Fruit fly (Drosophila melanogaster): ENCODE results near the gene IM33.

The IM33 gene

DNA sequence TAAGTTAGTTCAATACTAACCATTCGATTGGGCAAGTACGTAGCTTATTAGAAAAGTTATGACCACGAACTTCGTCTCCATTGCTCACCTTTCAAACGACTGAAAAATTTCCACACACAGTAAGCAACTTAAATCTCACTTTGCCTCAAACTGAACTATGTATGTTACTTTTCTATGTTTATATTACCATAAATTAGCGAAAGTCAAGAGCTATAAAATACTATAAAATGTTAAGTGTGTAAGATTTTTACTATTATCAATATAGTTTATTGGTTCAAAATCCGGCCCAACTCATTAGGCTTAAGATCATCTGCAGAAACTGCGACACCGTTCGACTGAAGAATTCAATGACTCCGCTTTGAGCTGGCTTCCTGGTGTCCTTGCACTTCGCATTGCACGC, 28.0 kb downstream of the IM33 start, which contains the start of gene Sfp24Ba:
Gene Sfp24Ba (minus strand): TSS at position 101 of the 400 bp plus-strand sequence.
- TF ChIP-seq cic (GFP tag; optimal IDR thresholded peaks at IDR 0.05) (no peak), ovo (GFP tag; optimal IDR thresholded peaks at IDR 0.05) (no peak), tj (GFP tag; optimal IDR thresholded peaks at IDR 0.05) (no peak), CG5204 (GFP tag; optimal IDR thresholded peaks at IDR 0.05) (no peak), Hr96 (GFP tag; optimal IDR thresholded peaks at IDR 0.05) (no peak), cnc (optimal IDR thresholded peaks at IDR 0.05) (no peak)

DNA sequence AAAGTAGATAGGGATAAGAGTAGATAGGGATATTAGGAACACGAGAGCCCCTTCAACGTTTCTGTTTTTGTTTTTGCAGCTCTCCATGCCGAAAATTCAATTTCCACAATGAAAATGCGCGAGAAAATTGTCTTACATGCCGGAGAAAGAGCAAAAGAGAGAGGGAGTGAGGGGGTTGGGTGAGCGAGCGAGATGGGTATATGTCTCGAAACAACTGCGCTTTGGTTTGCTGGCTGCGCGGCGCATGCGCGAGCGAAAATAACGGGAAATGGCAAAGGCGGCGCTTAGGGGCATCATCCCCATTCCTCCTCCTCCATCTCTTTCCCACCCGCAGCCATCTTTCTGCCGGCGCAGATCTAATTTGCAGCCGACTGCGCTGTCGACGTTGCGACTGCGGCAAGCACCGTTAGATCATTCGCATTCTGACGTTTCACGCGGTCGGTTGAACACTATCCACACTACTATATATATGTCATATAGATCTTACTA, 34.1 kb downstream of the IM33 start, which contains the start of gene Drgx:
Gene Drgx (plus strand): TSS at position 439 of the 489 bp plus-strand sequence.
- TF ChIP-seq CG11617 (GFP tag; optimal IDR thresholded peaks at IDR 0.05) (no peak), CG14711 (tag; optimal IDR thresholded peaks at IDR 0.05) (no peak), tj (GFP tag; optimal IDR thresholded peaks at IDR 0.05) (no peak), pad (GFP tag; optimal IDR thresholded peaks at IDR 0.05) (peak; percentile 97), CG12768 (GFP tag; optimal IDR thresholded peaks at IDR 0.05) (no peak), CG33017 (tag; optimal IDR thresholded peaks at IDR 0.05) (no peak), ovo (GFP tag; optimal IDR thresholded peaks at IDR 0.05) (peak; percentile 46), Crg-1 (GFP tag; optimal IDR thresholded peaks at IDR 0.05) (no peak)

DNA sequence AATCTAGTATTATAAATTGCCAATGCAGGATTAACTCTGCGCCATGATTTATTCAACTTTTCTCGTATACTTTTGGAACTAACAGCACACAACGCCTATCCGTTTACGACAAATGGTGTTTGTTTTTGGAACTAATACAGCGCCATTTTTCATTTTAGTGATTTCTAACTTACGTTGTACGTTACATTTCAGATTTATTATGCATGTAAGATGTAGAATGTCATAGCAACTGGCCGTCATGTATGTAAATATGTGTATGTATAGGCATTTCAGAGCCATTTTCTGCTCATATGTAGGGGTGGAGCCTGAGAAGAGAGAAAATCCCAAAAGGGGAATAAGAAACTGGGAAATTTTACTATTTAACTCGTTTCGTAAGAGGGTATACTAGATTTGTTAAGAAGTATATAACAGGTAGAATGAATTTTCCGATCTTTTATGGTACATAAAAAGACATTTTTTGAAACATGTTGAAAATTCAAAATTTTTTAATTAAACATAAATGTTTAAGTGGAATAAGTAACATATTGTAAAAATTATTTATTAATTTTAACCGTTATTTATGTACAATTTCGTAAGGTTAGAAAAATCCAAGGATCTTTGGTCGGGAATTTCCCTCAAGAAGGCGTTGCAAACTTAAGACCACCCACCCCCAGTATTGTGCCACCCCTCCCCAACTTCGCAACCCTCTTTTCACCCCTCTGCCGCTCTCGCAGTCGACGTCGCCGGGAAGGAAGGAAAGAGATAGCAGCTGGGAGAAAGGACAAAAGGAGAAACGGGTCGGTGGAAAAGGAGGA, 38.9 kb downstream of the IM33 start:
- TF ChIP-seq Hr96 (GFP tag; optimal IDR thresholded peaks at IDR 0.05) = peak; percentile 45
- no peak for TF ChIP-seq CG11617 (GFP tag; optimal IDR thresholded peaks at IDR 0.05)
- TF ChIP-seq CG33017 (tag; optimal IDR thresholded peaks at IDR 0.05) = no peak
- TF ChIP-seq ovo (GFP tag; optimal IDR thresholded peaks at IDR 0.05) = peak; percentile 58
- TF ChIP-seq Clk (GFP tag; optimal IDR thresholded peaks at IDR 0.05) = no peak
- TF ChIP-seq CG5204 (GFP tag; optimal IDR thresholded peaks at IDR 0.05) = no peak
- peak; percentile 12 for TF ChIP-seq bab1 (GFP tag; optimal IDR thresholded peaks at IDR 0.05)
- TF ChIP-seq CG12768 (GFP tag; optimal IDR thresholded peaks at IDR 0.05) = no peak
- TF ChIP-seq cnc (optimal IDR thresholded peaks at IDR 0.05) = no peak
- TF ChIP-seq toe (GFP tag; optimal IDR thresholded peaks at IDR 0.05) = peak; percentile 55
- peak; percentile 19 for TF ChIP-seq CG7101 (tag; optimal IDR thresholded peaks at IDR 0.05)
- peak; percentile 9 for TF ChIP-seq CG7045 (GFP tag; optimal IDR thresholded peaks at IDR 0.05)
- TF ChIP-seq tj (GFP tag; optimal IDR thresholded peaks at IDR 0.05) = no peak
- TF ChIP-seq CG14711 (tag; optimal IDR thresholded peaks at IDR 0.05) = no peak
- peak; percentile 99 for TF ChIP-seq pad (GFP tag; optimal IDR thresholded peaks at IDR 0.05)
- no peak for TF ChIP-seq kay (GFP tag; ENCODE audit: borderline replicate concordance)
- peak; percentile 57 for TF ChIP-seq CG1620 (GFP tag; optimal IDR thresholded peaks at IDR 0.05)
- TF ChIP-seq Mnt (GFP tag; optimal IDR thresholded peaks at IDR 0.05) = no peak
- no peak for TF ChIP-seq Crg-1 (GFP tag; optimal IDR thresholded peaks at IDR 0.05)
- TF ChIP-seq cic (GFP tag; optimal IDR thresholded peaks at IDR 0.05) = peak; percentile 30

DNA sequence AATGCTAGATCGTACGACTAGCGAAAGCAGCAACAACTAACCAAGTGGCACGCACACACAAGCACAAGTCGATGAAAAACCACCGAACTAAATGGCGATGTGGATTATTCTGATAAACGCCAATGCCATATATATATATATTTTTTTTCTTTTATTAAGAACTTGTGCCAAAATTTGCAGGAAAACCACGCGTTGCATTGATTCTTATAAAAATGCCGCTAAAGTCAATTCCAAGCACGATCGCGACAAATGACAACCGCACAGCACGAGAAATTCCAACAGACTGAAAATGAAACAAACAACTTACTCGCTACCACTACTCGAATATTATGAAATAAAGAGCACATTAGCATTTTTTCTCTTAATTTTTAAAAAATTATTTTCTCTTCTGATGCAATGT, 39.8 kb downstream of the IM33 start, which contains the start of gene for:
Gene for (minus strand): TSS at position 287 of the 400 bp plus-strand sequence.
- TF ChIP-seq CG12768 (GFP tag; optimal IDR thresholded peaks at IDR 0.05) (peak; percentile 1), tj (GFP tag; optimal IDR thresholded peaks at IDR 0.05) (no peak), kay (GFP tag; ENCODE audit: borderline replicate concordance) (no peak), Clk (GFP tag; optimal IDR thresholded peaks at IDR 0.05) (no peak), pad (GFP tag; optimal IDR thresholded peaks at IDR 0.05) (no peak), bab1 (GFP tag; optimal IDR thresholded peaks at IDR 0.05) (no peak), CG7101 (tag; optimal IDR thresholded peaks at IDR 0.05) (no peak), Hr96 (GFP tag; optimal IDR thresholded peaks at IDR 0.05) (no peak), cic (GFP tag; optimal IDR thresholded peaks at IDR 0.05) (no peak), CG14711 (tag; optimal IDR thresholded peaks at IDR 0.05) (no peak), toe (GFP tag; optimal IDR thresholded peaks at IDR 0.05) (no peak), cnc (optimal IDR thresholded peaks at IDR 0.05) (no peak), Crg-1 (GFP tag; optimal IDR thresholded peaks at IDR 0.05) (no peak), CG33017 (tag; optimal IDR thresholded peaks at IDR 0.05) (no peak), CG11617 (GFP tag; optimal IDR thresholded peaks at IDR 0.05) (no peak), CG7045 (GFP tag; optimal IDR thresholded peaks at IDR 0.05) (no peak), ovo (GFP tag; optimal IDR thresholded peaks at IDR 0.05) (no peak), Mnt (GFP tag; optimal IDR thresholded peaks at IDR 0.05) (peak; percentile 64)

DNA sequence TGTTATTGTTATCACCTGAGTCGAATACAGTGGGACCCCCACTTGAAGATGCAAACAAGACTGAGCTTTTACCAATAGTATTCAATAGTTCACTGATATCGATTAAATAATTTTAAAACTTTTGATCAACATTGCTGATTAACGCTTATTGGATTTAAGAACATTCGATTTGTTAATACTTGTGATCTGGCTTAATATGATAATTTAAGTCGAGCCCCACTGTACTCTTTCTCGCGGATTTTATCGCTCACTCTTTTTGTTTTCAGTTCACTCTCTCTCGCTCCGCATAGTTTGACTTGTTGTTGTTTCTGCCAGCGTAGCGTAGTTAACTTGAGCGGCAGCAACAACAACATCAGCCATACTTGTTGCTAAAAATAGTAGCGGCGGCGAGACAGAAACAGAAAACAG, 40.8 kb downstream of the IM33 start:
- TF ChIP-seq kay (GFP tag; ENCODE audit: borderline replicate concordance) (peak; percentile 98), pad (GFP tag; optimal IDR thresholded peaks at IDR 0.05) (peak; percentile 92), cnc (optimal IDR thresholded peaks at IDR 0.05) (no peak), Crg-1 (GFP tag; optimal IDR thresholded peaks at IDR 0.05) (peak; percentile 98), toe (GFP tag; optimal IDR thresholded peaks at IDR 0.05) (peak; percentile 98), CG1620 (GFP tag; optimal IDR thresholded peaks at IDR 0.05) (peak; percentile 98), bab1 (GFP tag; optimal IDR thresholded peaks at IDR 0.05) (peak; percentile 99), CG7045 (GFP tag; optimal IDR thresholded peaks at IDR 0.05) (peak; percentile 98), tj (GFP tag; optimal IDR thresholded peaks at IDR 0.05) (peak; percentile 90), CG11617 (GFP tag; optimal IDR thresholded peaks at IDR 0.05) (peak; percentile 99), CG33017 (tag; optimal IDR thresholded peaks at IDR 0.05) (peak; percentile 99), CG12768 (GFP tag; optimal IDR thresholded peaks at IDR 0.05) (peak; percentile 99), CG5204 (GFP tag; optimal IDR thresholded peaks at IDR 0.05) (peak; percentile 98), cic (GFP tag; optimal IDR thresholded peaks at IDR 0.05) (peak; percentile 93), CG7101 (tag; optimal IDR thresholded peaks at IDR 0.05) (peak; percentile 99), Mnt (GFP tag; optimal IDR thresholded peaks at IDR 0.05) (peak; percentile 96), Clk (GFP tag; optimal IDR thresholded peaks at IDR 0.05) (peak; percentile 97), CG14711 (tag; optimal IDR thresholded peaks at IDR 0.05) (peak; percentile 96), Hr96 (GFP tag; optimal IDR thresholded peaks at IDR 0.05) (peak; percentile 99), ovo (GFP tag; optimal IDR thresholded peaks at IDR 0.05) (peak; percentile 95)
